Worm (Caenorhabditis elegans): ENCODE results near the gene ZK287.7.
A peak's percentile ranks its signal among the peaks of the same experiment; 100 is the strongest.

The ZK287.7 gene

DNA sequence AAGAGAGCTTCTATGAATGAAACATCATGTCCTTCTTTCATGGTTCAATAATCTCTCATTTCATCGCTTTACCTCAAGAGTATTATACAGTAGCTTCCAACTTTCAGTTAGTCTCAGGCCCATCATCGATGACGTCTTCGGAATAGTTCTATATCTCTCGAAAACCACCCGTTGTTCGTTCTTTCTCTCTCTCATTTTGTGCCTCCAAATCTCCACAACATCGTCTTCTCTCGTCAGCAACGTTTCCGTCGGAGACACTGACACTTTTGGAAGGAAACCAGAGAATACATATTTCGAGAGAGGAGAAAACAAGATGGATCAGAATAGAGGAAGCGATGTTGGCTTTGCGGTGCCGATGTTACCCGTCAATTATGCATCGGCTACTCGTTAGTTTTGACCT lies 39.0 kb downstream of the ZK287.7 start (continued):
- TF ChIP-seq hif-1 (tag; optimal IDR thresholded peaks at IDR 0.05) (no peak), ama-1 (optimal IDR thresholded peaks at IDR 0.05) (peak; percentile 43), ZK337.2 (GFP tag; IDR thresholded peaks at IDR 0.05) (no peak), aha-1 (tag) (peak; percentile 80), D1046.2 (GFP tag; IDR thresholded peaks at IDR 0.05) (no peak), daf-19 (GFP tag; conservative IDR thresholded peaks at IDR 0.05) (no peak), lsy-2 (tag; optimal IDR thresholded peaks at IDR 0.05) (peak; percentile 33 to 35), unc-62 (GFP tag; optimal IDR thresholded peaks at IDR 0.05 in 1 of 2) (peak in 1 of 2 experiments; percentile 78), unc-62 (tag; optimal IDR thresholded peaks at IDR 0.05) (no peak), mep-1 (tag; optimal IDR thresholded peaks at IDR 0.05) (no peak), lim-7 (GFP tag; IDR thresholded peaks at IDR 0.05) (0 out of 2 replicates have a peak, but pooled peaks have one; percentile 5), arid-1 (GFP tag; conservative IDR thresholded peaks at IDR 0.05) (no peak), F37D6.2 (tag; optimal IDR thresholded peaks at IDR 0.05) (no peak)

DNA sequence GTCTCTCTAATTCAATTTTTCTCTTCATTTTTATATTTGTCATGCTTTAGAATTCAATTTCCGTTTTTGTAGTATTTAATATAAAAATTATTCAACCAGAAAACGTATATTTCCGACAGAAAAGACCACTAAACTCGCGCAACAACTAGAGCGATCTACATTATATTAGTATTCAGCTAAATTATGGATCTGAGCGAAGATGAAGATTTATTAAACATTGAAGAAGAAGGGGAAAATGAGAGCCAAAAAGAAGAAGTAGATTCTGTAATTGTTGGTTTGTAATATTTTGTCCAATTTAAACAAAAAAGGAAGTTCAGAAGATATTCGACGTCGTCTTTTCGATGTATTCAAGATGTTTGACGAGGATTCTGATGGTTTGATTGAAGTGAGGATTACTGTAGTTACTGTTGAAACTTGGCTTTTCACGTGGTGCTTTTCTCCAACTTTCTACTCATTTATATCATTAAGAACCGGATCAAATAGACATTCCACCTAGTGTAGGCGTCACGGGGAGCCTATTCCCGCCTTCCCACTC lies 41.1 kb downstream of the ZK287.7 start, which contains the start of gene cal-7:
TSS of gene cal-7 (plus strand) at position 184 of the 535 bp plus-strand sequence.
- TF ChIP-seq mxl-3 (GFP tag; optimal IDR thresholded peaks at IDR 0.05): no peak
- no peak for TF ChIP-seq ceh-44 (GFP tag; IDR thresholded peaks at IDR 0.05)
- no peak for TF ChIP-seq lim-7 (GFP tag; IDR thresholded peaks at IDR 0.05)
- TF ChIP-seq nhr-76 (tag; optimal IDR thresholded peaks at IDR 0.05): no peak
- TF ChIP-seq F10B5.3 (tag; optimal IDR thresholded peaks at IDR 0.05): no peak
- no peak for TF ChIP-seq mdt-29 (GFP tag; IDR thresholded peaks at IDR 0.05)
- peak; percentile 2 for TF ChIP-seq nhr-77 (tag; optimal IDR thresholded peaks at IDR 0.05)
- no peak for TF ChIP-seq hlh-11 (tag; optimal IDR thresholded peaks at IDR 0.05)
- no peak for TF ChIP-seq D1046.2 (GFP tag; IDR thresholded peaks at IDR 0.05)
- peak; percentile 70 for TF ChIP-seq T26A8.4 (GFP tag; IDR thresholded peaks at IDR 0.05)
- TF ChIP-seq unc-39 (tag; optimal IDR thresholded peaks at IDR 0.05): no peak
- 0 out of 2 replicates have a peak, but pooled peaks have one; percentile 42 for TF ChIP-seq zfp-3 (GFP tag; conservative IDR thresholded peaks at IDR 0.05)
- 0 out of 2 replicates have a peak, but pooled peaks have one; percentile 52 for TF ChIP-seq tra-1 (GFP tag; IDR thresholded peaks at IDR 0.05)
- no peak for TF ChIP-seq mxl-2 (GFP tag; conservative IDR thresholded peaks at IDR 0.05)
- no peak for TF ChIP-seq duxl-1 (tag; optimal IDR thresholded peaks at IDR 0.05; ENCODE audit: poor library complexity)
- TF ChIP-seq daf-8 (GFP tag; IDR thresholded peaks at IDR 0.05): no peak
- no peak for TF ChIP-seq zfp-2 (tag; optimal IDR thresholded peaks at IDR 0.05)
- peak; percentile 0 for TF ChIP-seq aha-1 (tag)
- TF ChIP-seq snpc-1.2 (GFP tag; IDR thresholded peaks at IDR 0.05): no peak
- TF ChIP-seq nhr-42 (GFP tag; IDR thresholded peaks at IDR 0.05): peak; percentile 59; the same call in 1 of the 2 replicates
- TF ChIP-seq jun-1 (tag; optimal IDR thresholded peaks at IDR 0.05): no peak
- TF ChIP-seq F49E8.2 (tag; optimal IDR thresholded peaks at IDR 0.05; ENCODE audit: borderline replicate concordance): no peak
- no peak for TF ChIP-seq vab-7 (GFP tag; IDR thresholded peaks at IDR 0.05)
- TF ChIP-seq pha-4 (GFP tag; IDR thresholded peaks at IDR 0.05): no peak; the same call in 1 of the 2 replicates
- no peak for TF ChIP-seq pha-4 (tag; optimal IDR thresholded peaks at IDR 0.05)
- TF ChIP-seq zip-2 (tag; optimal IDR thresholded peaks at IDR 0.05): no peak
- TF ChIP-seq set-16 (GFP tag; IDR thresholded peaks at IDR 0.05): no peak
- no peak; the same call in 1 of the 2 replicates for TF ChIP-seq Y48G9A.11 (GFP tag; IDR thresholded peaks at IDR 0.05)
- no peak for TF ChIP-seq madf-5 (GFP tag; IDR thresholded peaks at IDR 0.05)
- peak; percentile 29 for TF ChIP-seq T20F7.1 (GFP tag; optimal IDR thresholded peaks at IDR 0.05)
- TF ChIP-seq rbr-2 (tag; optimal IDR thresholded peaks at IDR 0.05): no peak
- TF ChIP-seq dmd-8 (GFP tag; IDR thresholded peaks at IDR 0.05): no peak
- no peak for TF ChIP-seq lin-29 (GFP tag; IDR thresholded peaks at IDR 0.05)
- no peak for TF ChIP-seq lin-15B (tag; optimal IDR thresholded peaks at IDR 0.05)
- TF ChIP-seq daf-12 (tag; optimal IDR thresholded peaks at IDR 0.05): no peak
- no peak for TF ChIP-seq zag-1 (tag; optimal IDR thresholded peaks at IDR 0.05)
- TF ChIP-seq lin-1 (GFP tag; IDR thresholded peaks at IDR 0.05): no peak
- no peak for TF ChIP-seq F37D6.2 (tag; optimal IDR thresholded peaks at IDR 0.05)
- TF ChIP-seq mep-1 (tag; optimal IDR thresholded peaks at IDR 0.05): peak; percentile 31
- no peak for TF ChIP-seq ztf-7 (tag; optimal IDR thresholded peaks at IDR 0.05)
- TF ChIP-seq nhr-11 (tag; optimal IDR thresholded peaks at IDR 0.05): no peak
- TF ChIP-seq cey-2 (tag; optimal IDR thresholded peaks at IDR 0.05; ENCODE audit: borderline replicate concordance, insufficient read depth): no peak
